Worm (Caenorhabditis elegans): ENCODE measurements around the gene C56A3.6.

- no peak for TF ChIP-seq med-1 (GFP tag; optimal IDR thresholded peaks at IDR 0.05; ENCODE audit: insufficient read depth)
- TF ChIP-seq T22C8.4 (GFP tag; IDR thresholded peaks at IDR 0.05) = no peak
- no peak for TF ChIP-seq flt-1 (GFP tag; IDR thresholded peaks at IDR 0.05)
These were observed 41.1 kb downstream of the C56A3.6 start, which contains the start of gene semi-1 for ce11 chrV:13515115-13515514.
